Worm (Caenorhabditis elegans) whole organism, mixed stage, embryonic: ENCODE data around the gene T10C6.7.

Experiments
- M03D4.4 ChIP-seq: sonication (generic microtip); optimal IDR thresholded peaks from 2 replicates; lab custom pipeline; 2017; ENCODE audit warnings: mild to moderate bottlenecking, missing genetic modification characterization, missing compliant biosample characterization
- bed-3 ChIP-seq: fragments of 200-800 bp; sonication (Bioruptor generic); optimal IDR thresholded peaks from 3 replicates; lab custom pipeline; 2018; ENCODE audit warnings: mild to moderate bottlenecking, missing genetic modification characterization, moderate library complexity, missing compliant biosample characterization
- ces-1 ChIP-seq: fragments of 150-350 bp; optimal IDR thresholded peaks from 2 replicates; lab custom pipeline; 2014; ENCODE audit warnings: missing biosample characterization, missing genetic modification reagents, missing genetic modification characterization
- lin-32 ChIP-seq: fragments of 200-800 bp; sonication (Bioruptor generic); optimal IDR thresholded peaks from 2 replicates; lab custom pipeline; 2018; ENCODE audit warnings: mild to moderate bottlenecking, missing genetic modification characterization, missing compliant biosample characterization
- mab-5 ChIP-seq: fragments of 150-350 bp; optimal IDR thresholded peaks from 2 replicates; lab custom pipeline; 2014; ENCODE audit warnings: missing biosample characterization, missing genetic modification characterization
- mep-1 ChIP-seq: fragments of 150-350 bp; optimal IDR thresholded peaks from 2 replicates; lab custom pipeline; 2017; ENCODE audit warnings: missing biosample characterization, missing genetic modification reagents, missing genetic modification characterization, inconsistent platforms
- nhr-28 ChIP-seq: fragments of 150-350 bp; optimal IDR thresholded peaks from 2 replicates; lab custom pipeline; 2014; ENCODE audit warnings: missing biosample characterization, missing genetic modification characterization
- nhr-76 ChIP-seq: sonication (generic microtip); optimal IDR thresholded peaks from 2 replicates; lab custom pipeline; 2017; ENCODE audit warnings: missing biosample characterization, missing genetic modification characterization
- sptf-1 ChIP-seq: sonication (generic microtip); optimal IDR thresholded peaks from 2 replicates; lab custom pipeline; 2017; ENCODE audit warnings: mild to moderate bottlenecking, missing genetic modification characterization, moderate library complexity, missing compliant biosample characterization
- tbx-8 ChIP-seq: fragments of 200-800 bp; sonication (Bioruptor generic); optimal IDR thresholded peaks from 2 replicates; lab custom pipeline; 2018; ENCODE audit warnings: mild to moderate bottlenecking, missing genetic modification characterization, moderate library complexity, missing compliant biosample characterization

T10C6.7 gene

ce11 chrV:15978232-15978764 lies 53.2 kb downstream of the T10C6.7 start, which contains the start of gene oac-20:
Gene oac-20 (plus strand): TSS chrV:15978714.
- TF ChIP-seq mep-1 (tag; lab: Kevin White, UChicago) (no peak), M03D4.4 (tag; lab: Kevin White, UChicago) (no peak), bed-3 (GFP tag; lab: Kevin White, UChicago) (no peak), lin-32 (GFP tag; lab: Kevin White, UChicago) (no peak), mab-5 (tag; lab: Kevin White, UChicago) (no peak), ces-1 (GFP tag; lab: Kevin White, UChicago) (no peak), sptf-1 (tag; lab: Kevin White, UChicago) (no peak), tbx-8 (GFP tag; lab: Kevin White, UChicago) (no peak), nhr-76 (tag; lab: Kevin White, UChicago) (no peak), nhr-28 (tag; lab: Kevin White, UChicago) (no peak)
